Worm (Caenorhabditis elegans) whole organism, midembryonic: ENCODE data around the gene mbr-1.

Experiments used
- T22C8.4 ChIP-seq: fragments of 200-800 bp; sonication (Bioruptor generic); IDR thresholded peaks from 2 replicates; pipeline ENCODE4 v1.3.6; 2022; ENCODE audit warnings: missing genetic modification characterization, missing compliant biosample characterization
- cog-1 ChIP-seq: sonication (generic microtip); optimal IDR thresholded peaks from 2 replicates; lab custom pipeline; 2016; ENCODE audit warnings: missing genetic modification characterization, missing compliant biosample characterization
- flt-1 ChIP-seq: fragments of 200-800 bp; sonication (Bioruptor generic); IDR thresholded peaks from 2 replicates; pipeline ENCODE4 v1.3.6; 2022; ENCODE audit warnings: missing genetic modification characterization, missing compliant biosample characterization
- klf-2 ChIP-seq: fragments of 200-800 bp; sonication (Bioruptor generic); conservative IDR thresholded peaks from 2 replicates; pipeline ENCODE4 v1.3.6; 2022; ENCODE audit warnings: missing genetic modification reagents, missing genetic modification characterization, missing compliant biosample characterization
- med-1 ChIP-seq: sonication (generic microtip); optimal IDR thresholded peaks from 2 replicates; lab custom pipeline; 2017; ENCODE audit warnings: missing genetic modification characterization, mild to moderate bottlenecking, missing compliant biosample characterization, antibody characterized with exemption, missing genetic modification reagents; ENCODE audit not compliant: insufficient read depth
- ref-1 ChIP-seq: fragments of 200-800 bp; sonication (Bioruptor generic); conservative IDR thresholded peaks from 2 replicates; pipeline ENCODE4 v1.3.6; 2022; ENCODE audit warnings: missing genetic modification reagents, missing genetic modification characterization, missing compliant biosample characterization
- tab-1 ChIP-seq: fragments of 200-800 bp; sonication (Bioruptor generic); IDR thresholded peaks from 2 replicates; pipeline ENCODE4 v1.3.6; 2022; ENCODE audit warnings: missing genetic modification characterization, missing compliant biosample characterization
- ztf-23 ChIP-seq: fragments of 200-800 bp; sonication (Bioruptor generic); IDR thresholded peaks from 2 replicates; pipeline ENCODE4 v1.3.6; 2022; ENCODE audit warnings: missing genetic modification reagents, missing genetic modification characterization, missing compliant biosample characterization
- ztf-29 ChIP-seq: fragments of 200-800 bp; sonication (Bioruptor generic); IDR thresholded peaks from 2 replicates; pipeline ENCODE4 v1.3.6; 2022; ENCODE audit warnings: missing genetic modification reagents, missing genetic modification characterization, missing compliant biosample characterization

Gene mbr-1

ce11 chrX:10689729-10690128 is 32.1 kb downstream of the mbr-1 start:
- TF ChIP-seq flt-1 (GFP tag; lab: Robert Waterston, UW) (no peak), cog-1 (tag; lab: Kevin White, UChicago) (no peak), ztf-29 (no peak), med-1 (GFP tag; lab: Kevin White, UChicago) (no peak), ref-1 (GFP tag; lab: Robert Waterston, UW) (no peak), ztf-23 (GFP tag; lab: Robert Waterston, UW) (no peak), T22C8.4 (GFP tag; lab: Robert Waterston, UW) (no peak), tab-1 (GFP tag; lab: Robert Waterston, UW) (no peak), klf-2 (GFP tag; lab: Robert Waterston, UW) (no peak)

ce11 chrX:10688311-10688710 is 33.5 kb downstream of the mbr-1 start:
- TF ChIP-seq klf-2 (GFP tag; lab: Robert Waterston, UW) (no peak), flt-1 (GFP tag; lab: Robert Waterston, UW) (no peak), med-1 (GFP tag; lab: Kevin White, UChicago) (no peak), ztf-29 (no peak), ztf-23 (GFP tag; lab: Robert Waterston, UW) (no peak), T22C8.4 (GFP tag; lab: Robert Waterston, UW) (no peak), cog-1 (tag; lab: Kevin White, UChicago) (no peak), ref-1 (GFP tag; lab: Robert Waterston, UW) (no peak), tab-1 (GFP tag; lab: Robert Waterston, UW) (no peak)

ce11 chrX:10687317-10687716 is 34.5 kb downstream of the mbr-1 start:
- TF ChIP-seq ztf-23 (GFP tag; lab: Robert Waterston, UW) (no peak), ref-1 (GFP tag; lab: Robert Waterston, UW) (no peak)

ce11 chrX:10686487-10686886 is 35.4 kb downstream of the mbr-1 start:
- TF ChIP-seq cog-1 (tag; lab: Kevin White, UChicago), result no peak
- TF ChIP-seq ztf-29, result no peak
- TF ChIP-seq tab-1 (GFP tag; lab: Robert Waterston, UW), result no peak
- TF ChIP-seq flt-1 (GFP tag; lab: Robert Waterston, UW), result no peak
- TF ChIP-seq med-1 (GFP tag; lab: Kevin White, UChicago), result no peak
- no peak for TF ChIP-seq ztf-23 (GFP tag; lab: Robert Waterston, UW)
- TF ChIP-seq T22C8.4 (GFP tag; lab: Robert Waterston, UW), result no peak
- no peak for TF ChIP-seq ref-1 (GFP tag; lab: Robert Waterston, UW)
- no peak for TF ChIP-seq klf-2 (GFP tag; lab: Robert Waterston, UW)

ce11 chrX:10684533-10684932 is 37.3 kb downstream of the mbr-1 start:
- no peak for TF ChIP-seq ztf-23 (GFP tag; lab: Robert Waterston, UW)

DNA sequence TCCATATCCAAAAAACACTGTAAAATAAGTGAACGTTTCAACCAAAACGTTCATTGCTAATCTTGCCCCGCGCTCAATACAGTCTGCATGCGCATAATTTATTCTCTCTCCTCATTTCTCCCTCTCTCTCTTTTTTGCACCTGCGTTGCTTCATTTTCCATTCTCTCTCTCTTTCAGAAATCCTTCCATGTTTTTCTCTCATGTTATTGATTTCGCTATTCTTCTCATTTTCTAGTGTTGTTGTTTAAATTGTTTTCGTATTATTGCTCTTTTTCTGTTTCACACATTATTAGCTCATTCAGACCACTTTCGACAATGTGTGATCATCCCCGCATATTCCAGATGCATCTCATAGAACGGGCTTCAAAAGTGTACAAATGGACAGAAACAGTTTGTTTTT is 40.2 kb downstream of the mbr-1 start, which contains the start of gene phf-31:
TSS of gene phf-31 (plus strand) at position 301 of the 400 bp plus-strand sequence.
- TF ChIP-seq tab-1 (GFP tag; lab: Robert Waterston, UW) (no peak), ref-1 (GFP tag; lab: Robert Waterston, UW) (no peak), ztf-23 (GFP tag; lab: Robert Waterston, UW) (no peak), cog-1 (tag; lab: Kevin White, UChicago) (no peak), flt-1 (GFP tag; lab: Robert Waterston, UW) (no peak), med-1 (GFP tag; lab: Kevin White, UChicago) (no peak), T22C8.4 (GFP tag; lab: Robert Waterston, UW) (no peak), ztf-29 (no peak), klf-2 (GFP tag; lab: Robert Waterston, UW) (no peak)

DNA sequence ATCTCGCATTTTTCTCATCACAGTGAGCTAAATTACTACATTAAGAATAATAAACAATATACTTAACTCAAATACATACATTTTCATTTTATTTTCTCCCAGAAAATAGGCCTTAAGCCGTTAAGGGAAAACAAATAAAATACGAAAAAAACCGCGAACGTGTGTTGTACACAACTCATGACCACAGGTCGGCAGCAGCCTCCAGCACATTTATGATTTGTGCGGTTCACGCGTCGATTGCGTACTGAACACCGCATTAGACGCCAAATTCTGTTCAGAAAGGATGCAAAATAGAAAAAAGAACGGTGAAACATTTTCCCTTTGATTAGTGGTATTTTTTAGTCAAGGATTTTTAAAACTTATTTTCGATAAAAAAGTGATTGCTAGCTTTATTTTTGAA is 42.7 kb downstream of the mbr-1 start:
- TF ChIP-seq ztf-29 (no peak), cog-1 (tag; lab: Kevin White, UChicago) (peak; percentile 31)

DNA sequence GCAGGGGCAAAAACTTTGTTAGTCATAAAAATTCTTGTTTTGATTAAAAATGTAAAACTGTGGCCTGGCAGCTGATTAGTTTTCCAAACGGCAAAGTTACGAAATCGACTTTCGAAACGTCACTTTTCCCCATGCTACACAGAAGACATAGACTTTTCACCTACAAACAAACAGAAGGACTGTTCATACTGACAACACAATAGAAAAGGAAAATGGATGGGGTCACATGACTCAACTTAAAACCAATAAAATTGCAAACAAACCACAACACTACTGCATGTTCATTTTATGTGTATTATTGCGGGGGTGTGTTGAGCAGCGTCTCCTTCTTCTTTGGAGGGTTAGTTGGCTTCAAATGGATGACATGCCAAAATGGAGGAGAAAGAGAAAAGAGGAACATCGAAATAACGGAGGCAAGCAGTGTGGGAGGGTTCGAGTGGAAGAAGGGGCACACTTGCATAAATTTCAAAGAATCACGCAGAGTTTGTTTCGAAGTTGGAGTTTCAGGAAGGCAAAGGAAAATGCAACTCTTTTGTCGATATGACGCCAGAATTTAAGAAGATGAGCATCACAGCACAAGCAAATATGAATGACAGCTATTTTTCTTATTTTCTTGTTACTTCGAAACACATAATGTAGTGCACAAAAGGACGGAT is 43.6 kb downstream of the mbr-1 start:
- TF ChIP-seq cog-1 (tag; lab: Kevin White, UChicago), result no peak
- 0 out of 2 replicates have a peak, but pooled peaks have one; percentile 31 for TF ChIP-seq flt-1 (GFP tag; lab: Robert Waterston, UW)
- no peak for TF ChIP-seq T22C8.4 (GFP tag; lab: Robert Waterston, UW)

DNA sequence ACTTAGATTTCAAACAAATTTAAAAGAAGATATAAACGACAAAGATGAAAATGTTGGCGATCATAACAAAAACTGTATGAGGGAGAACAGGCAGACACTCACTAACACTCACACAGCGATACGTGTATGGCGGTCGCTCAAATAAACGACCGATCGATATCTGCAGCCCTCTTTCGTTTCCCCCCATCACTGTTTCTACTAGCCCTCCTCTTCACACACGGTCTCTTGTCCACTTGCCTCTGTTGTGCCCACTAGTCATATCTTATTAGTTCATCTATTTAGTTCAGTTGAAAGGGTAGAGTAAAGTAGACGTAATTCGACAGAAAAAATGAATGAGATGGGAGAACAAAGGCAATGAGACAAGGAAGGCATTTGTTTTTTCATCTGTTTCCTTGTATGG is 44.3 kb downstream of the mbr-1 start:
- TF ChIP-seq klf-2 (GFP tag; lab: Robert Waterston, UW), result no peak
- TF ChIP-seq ref-1 (GFP tag; lab: Robert Waterston, UW), result no peak
- TF ChIP-seq T22C8.4 (GFP tag; lab: Robert Waterston, UW), result peak; percentile 82
- no peak for TF ChIP-seq tab-1 (GFP tag; lab: Robert Waterston, UW)
- TF ChIP-seq flt-1 (GFP tag; lab: Robert Waterston, UW), result no peak
- peak; percentile 15 for TF ChIP-seq cog-1 (tag; lab: Kevin White, UChicago)

DNA sequence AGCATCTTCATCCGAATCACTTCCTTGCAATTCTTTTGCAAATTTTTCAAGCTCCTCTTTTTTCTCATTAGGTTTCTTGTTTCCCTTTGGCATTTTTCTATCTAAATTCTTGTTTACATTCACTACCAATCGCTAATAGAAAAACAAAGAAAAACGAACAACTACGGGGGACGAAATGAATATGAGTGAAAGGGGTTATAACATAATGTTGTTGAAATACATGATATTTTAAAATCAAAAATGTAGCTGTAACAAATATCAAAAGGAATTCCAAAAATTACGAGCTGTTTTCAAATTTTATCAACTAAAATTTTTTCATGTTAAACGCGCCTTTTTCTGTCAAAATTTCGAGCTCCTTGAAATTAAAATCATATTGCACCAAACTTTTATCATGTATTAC is 44.8 kb downstream of the mbr-1 start, which contains the start of gene F13E6.1:
TSS of gene F13E6.1 (minus strand) at position 101 of the 400 bp plus-strand sequence.
- TF ChIP-seq ztf-23 (GFP tag; lab: Robert Waterston, UW) (no peak), T22C8.4 (GFP tag; lab: Robert Waterston, UW) (no peak), cog-1 (tag; lab: Kevin White, UChicago) (no peak), klf-2 (GFP tag; lab: Robert Waterston, UW) (no peak)
